Worm (Caenorhabditis elegans) whole organism, L3 larva: ENCODE results near the gene C30H6.8.

Experiments used
- nhr-12 ChIP-seq: fragments of 150-350 bp; optimal IDR thresholded peaks from 2 replicates; lab custom pipeline; 2014; ENCODE audit warnings: missing biosample characterization, missing genetic modification characterization
- nhr-28 ChIP-seq: fragments of 150-350 bp; optimal IDR thresholded peaks from 2 replicates; lab custom pipeline; 2014; ENCODE audit warnings: missing biosample characterization, missing genetic modification characterization
- pqm-1 ChIP-seq: fragments of 150-350 bp; optimal IDR thresholded peaks from 2 replicates; lab custom pipeline; 2017; ENCODE audit warnings: missing biosample characterization, missing genetic modification characterization, inconsistent platforms

DNA sequence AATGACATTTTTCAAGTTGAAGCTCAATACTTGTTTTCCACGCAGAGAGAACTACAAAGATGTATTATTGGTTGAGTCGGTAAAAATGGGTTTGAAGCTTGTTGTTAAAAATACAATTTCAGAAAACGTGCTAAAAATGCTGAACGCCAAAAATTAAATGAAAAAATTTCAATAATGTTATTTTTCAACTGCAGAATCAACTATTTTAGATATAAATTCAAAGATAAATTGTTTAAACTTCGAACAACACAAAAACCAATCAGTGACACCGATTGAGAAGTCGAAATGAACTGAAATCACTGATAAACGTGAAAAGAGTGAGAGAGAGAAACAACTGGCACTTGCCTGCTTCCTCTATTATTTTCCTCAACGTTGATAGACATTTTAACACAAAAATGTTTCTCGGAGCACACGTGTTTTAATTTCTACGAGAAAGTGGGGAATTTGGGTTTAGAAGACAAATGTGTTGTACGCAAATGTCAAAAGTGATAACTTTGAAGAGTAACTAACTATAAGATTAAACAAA is 5.4 kb downstream of the C30H6.8 start, which contains the start of gene T02D1.8:
- no peak for TF ChIP-seq nhr-12
- no peak for TF ChIP-seq pqm-1 (tag; lab: Kevin White, UChicago)
- TF ChIP-seq nhr-28 (tag; lab: Kevin White, UChicago) = no peak
